Fruit fly (Drosophila melanogaster) S2 (cell line): ENCODE data around the gene CG5535.

Experiments
- CG8478 ChIP-seq: fragments of >200 bp; optimal IDR thresholded peaks from 2 replicates; lab custom pipeline; 2018
- CTCF ChIP-seq, 2 experiments: fragments of >200 bp; optimal IDR thresholded peaks; 2 replicates each; lab custom pipeline; 2018

- TF ChIP-seq CTCF (optimal IDR thresholded peaks at IDR 0.05; lab: Kevin White, UChicago) (no peak), CG8478 (lab: Kevin White, UChicago) (no peak)
These were observed 45.6 kb upstream of the CG5535 start for dm6 chr3L:17902186-17902585.
